Worm (Caenorhabditis elegans): ENCODE results near the gene gas-1.

Gene gas-1

DNA sequence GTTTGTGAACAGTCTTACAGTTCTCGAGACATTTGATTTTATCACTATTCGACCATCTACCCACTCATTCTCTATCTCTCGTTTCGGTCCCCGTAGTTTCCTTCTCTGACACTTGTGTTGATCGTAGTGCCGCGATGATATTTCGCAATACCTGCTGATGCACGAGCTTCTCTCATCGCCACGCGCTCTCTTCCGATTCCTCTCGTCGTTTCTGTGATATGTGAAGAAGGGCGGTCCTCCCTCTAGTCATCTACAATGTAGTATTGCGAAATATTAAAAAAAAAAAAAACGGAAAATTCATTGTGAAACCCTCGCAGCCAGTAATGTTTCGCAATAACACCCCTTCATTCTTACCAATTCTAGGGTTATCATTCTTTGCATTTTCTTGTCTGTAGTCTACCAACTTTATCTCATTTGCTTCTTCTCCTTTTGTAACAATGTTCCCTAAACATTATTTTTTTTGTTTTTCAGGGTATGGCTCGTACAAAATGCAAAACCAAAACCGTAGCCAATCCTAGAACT is 17.4 kb upstream of the gas-1 start, which contains the start of gene nipi-3 (continued):
- TF ChIP-seq eor-1 (tag; optimal IDR thresholded peaks at IDR 0.05) (peak in 1 of 2 experiments; percentile 47), egl-27 (tag; optimal IDR thresholded peaks at IDR 0.05) (peak; percentile 90), nhr-77 (tag; optimal IDR thresholded peaks at IDR 0.05) (peak; percentile 75), nhr-67 (tag; optimal IDR thresholded peaks at IDR 0.05) (no peak)

DNA sequence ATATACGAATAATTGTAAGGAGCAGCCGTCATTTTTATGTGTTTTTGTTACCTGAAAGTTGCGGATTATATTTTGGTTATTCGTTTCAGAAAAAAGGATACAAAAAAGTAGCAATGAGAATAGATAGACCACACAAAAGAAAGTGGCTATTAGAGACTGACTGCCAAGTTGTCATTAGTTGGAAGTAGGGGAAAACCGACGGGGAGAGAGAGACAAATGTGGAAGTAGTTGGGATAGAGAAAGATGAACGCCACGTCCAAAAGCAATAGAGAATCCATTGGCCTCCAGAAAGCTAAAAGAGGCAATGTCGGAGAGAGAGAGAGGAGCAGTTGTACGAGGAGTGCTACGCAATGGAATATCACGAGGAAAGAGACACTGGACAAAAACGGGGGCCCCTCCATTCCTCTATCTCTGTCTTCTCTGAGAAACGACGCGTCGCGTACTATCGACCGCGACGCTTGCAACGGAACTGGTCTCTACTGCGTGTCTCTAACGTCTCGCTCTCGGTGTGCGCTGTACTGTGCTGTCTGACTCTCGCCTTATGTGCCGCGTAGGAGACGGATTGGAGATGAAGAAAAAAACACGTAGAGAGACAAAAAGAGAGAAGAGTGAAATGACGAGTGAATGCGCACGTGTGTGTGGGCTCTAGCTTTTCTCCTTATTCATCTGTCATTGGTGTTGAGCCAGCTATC is 16.5 kb upstream of the gas-1 start, which contains the start of gene rab-14:
Gene rab-14 (minus strand): TSS at position 51 of the 692 bp plus-strand sequence.
- no peak for TF ChIP-seq nhr-11 (tag; optimal IDR thresholded peaks at IDR 0.05)
- peak; percentile 73 for TF ChIP-seq hmg-11 (tag; optimal IDR thresholded peaks at IDR 0.05)
- TF ChIP-seq sea-2 (GFP tag; optimal IDR thresholded peaks at IDR 0.05) = no peak
- peak; percentile 6 for TF ChIP-seq elt-1 (tag; optimal IDR thresholded peaks at IDR 0.05)
- TF ChIP-seq nhr-76 (tag; optimal IDR thresholded peaks at IDR 0.05) = no peak
- no peak for TF ChIP-seq ZK546.5 (tag; optimal IDR thresholded peaks at IDR 0.05)
- no peak for TF ChIP-seq eor-1 (tag; optimal IDR thresholded peaks at IDR 0.05)
- TF ChIP-seq zag-1 (tag; optimal IDR thresholded peaks at IDR 0.05) = peak; percentile 32
- peak; percentile 54 for TF ChIP-seq ceh-28 (tag; optimal IDR thresholded peaks at IDR 0.05)
- no peak for TF ChIP-seq nhr-43 (tag; optimal IDR thresholded peaks at IDR 0.05; ENCODE audit: poor library complexity, severe bottlenecking)
- no peak for TF ChIP-seq ceh-82 (tag; optimal IDR thresholded peaks at IDR 0.05)
- no peak for TF ChIP-seq mml-1 (tag; optimal IDR thresholded peaks at IDR 0.05)
- no peak for TF ChIP-seq fos-1 (tag; optimal IDR thresholded peaks at IDR 0.05)
- TF ChIP-seq aly-2 (tag; optimal IDR thresholded peaks at IDR 0.05) = no peak
- peak; percentile 54 for TF ChIP-seq egl-27 (tag; optimal IDR thresholded peaks at IDR 0.05)
- peak; percentile 93 for TF ChIP-seq mdl-1 (tag; optimal IDR thresholded peaks at IDR 0.05)
- peak; percentile 62 for TF ChIP-seq unc-62 (GFP tag; optimal IDR thresholded peaks at IDR 0.05)
- TF ChIP-seq R02D3.7 (tag; optimal IDR thresholded peaks at IDR 0.05) = peak; percentile 49
- no peak for TF ChIP-seq elt-2 (tag; optimal IDR thresholded peaks at IDR 0.05)
- peak; percentile 91 for TF ChIP-seq lin-39 (tag; optimal IDR thresholded peaks at IDR 0.05)
- TF ChIP-seq nhr-12 (tag; optimal IDR thresholded peaks at IDR 0.05) = no peak
- peak; percentile 45 for TF ChIP-seq lin-15B (tag; optimal IDR thresholded peaks at IDR 0.05)
- TF ChIP-seq elt-3 (tag; optimal IDR thresholded peaks at IDR 0.05) = no peak
- no peak for TF ChIP-seq nhr-28 (tag; optimal IDR thresholded peaks at IDR 0.05)
- TF ChIP-seq ceh-9 (tag; optimal IDR thresholded peaks at IDR 0.05) = no peak
- TF ChIP-seq ztf-4 (tag; optimal IDR thresholded peaks at IDR 0.05) = no peak
- no peak for TF ChIP-seq nhr-67 (tag; optimal IDR thresholded peaks at IDR 0.05)
- no peak for TF ChIP-seq unc-39 (tag; optimal IDR thresholded peaks at IDR 0.05)
- TF ChIP-seq nhr-237 (tag; optimal IDR thresholded peaks at IDR 0.05) = no peak
- peak; percentile 36 for TF ChIP-seq pha-4 (tag; optimal IDR thresholded peaks at IDR 0.05)
- TF ChIP-seq daf-12 (tag; optimal IDR thresholded peaks at IDR 0.05) = no peak
- peak; percentile 37 for TF ChIP-seq ama-1 (optimal IDR thresholded peaks at IDR 0.05)
- TF ChIP-seq pqm-1 (tag; optimal IDR thresholded peaks at IDR 0.05) = no peak
- peak; percentile 61 for TF ChIP-seq fkh-10 (GFP tag; optimal IDR thresholded peaks at IDR 0.05)
- peak; percentile 48 for TF ChIP-seq nhr-25 (tag; optimal IDR thresholded peaks at IDR 0.05)
- no peak for TF ChIP-seq nhr-77 (tag; optimal IDR thresholded peaks at IDR 0.05)
- peak; percentile 13 for TF ChIP-seq skn-1 (tag; optimal IDR thresholded peaks at IDR 0.05)
- TF ChIP-seq ceh-16 (tag; optimal IDR thresholded peaks at IDR 0.05) = no peak
- TF ChIP-seq tbx-2 (tag; optimal IDR thresholded peaks at IDR 0.05) = peak; percentile 16
- TF ChIP-seq jun-1 (tag; optimal IDR thresholded peaks at IDR 0.05) = peak; percentile 28
- TF ChIP-seq egl-5 (tag; optimal IDR thresholded peaks at IDR 0.05) = peak; percentile 47
- TF ChIP-seq ztf-11 (tag; optimal IDR thresholded peaks at IDR 0.05) = no peak
- peak; percentile 84 for TF ChIP-seq nfya-1 (tag; optimal IDR thresholded peaks at IDR 0.05; ENCODE audit: insufficient read depth)
- no peak for TF ChIP-seq fkh-2 (tag; optimal IDR thresholded peaks at IDR 0.05)
- TF ChIP-seq lsy-12 (tag; optimal IDR thresholded peaks at IDR 0.05) = peak; percentile 62
- peak; percentile 86 for TF ChIP-seq nhr-23 (tag; optimal IDR thresholded peaks at IDR 0.05)
- TF ChIP-seq snpc-4 (tag; optimal IDR thresholded peaks at IDR 0.05) = peak; percentile 35

Data from whole organism, L3 larva.